Worm (Caenorhabditis elegans): Measurements from ENCODE around the gene srx-38.

DNA sequence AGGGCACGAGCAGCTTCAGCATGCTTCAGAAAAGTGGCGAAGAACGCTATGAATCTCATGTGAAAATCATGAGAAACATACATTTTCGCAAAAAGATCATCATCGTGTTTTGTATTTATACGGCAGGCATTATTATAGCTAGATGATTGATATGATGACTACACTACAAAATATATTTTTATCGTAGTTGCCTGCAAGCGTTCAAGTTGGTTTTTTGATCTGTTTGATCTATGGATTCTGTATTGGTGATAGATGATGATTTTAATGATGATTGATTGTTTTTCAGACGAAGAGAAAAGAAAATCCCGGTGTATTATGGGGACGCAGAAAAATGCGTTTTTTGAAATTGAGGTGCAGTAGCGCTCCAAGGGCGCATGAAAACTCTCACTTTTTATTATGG is 44.7 kb downstream of the srx-38 start, which contains the start of gene ugt-63:
- TF ChIP-seq ama-1 (optimal IDR thresholded peaks at IDR 0.05) (no peak), pax-1 (tag; optimal IDR thresholded peaks at IDR 0.05) (no peak), pros-1 (tag; optimal IDR thresholded peaks at IDR 0.05) (no peak), ceh-22 (tag; optimal IDR thresholded peaks at IDR 0.05) (no peak), ceh-48 (tag; optimal IDR thresholded peaks at IDR 0.05) (no peak), ceh-9 (tag; optimal IDR thresholded peaks at IDR 0.05) (no peak), dmd-4 (tag; optimal IDR thresholded peaks at IDR 0.05; ENCODE audit: borderline replicate concordance) (no peak), K09A11.1 (tag; optimal IDR thresholded peaks at IDR 0.05; ENCODE audit: insufficient read depth) (no peak), pha-4 (tag; optimal IDR thresholded peaks at IDR 0.05) (no peak), rnt-1 (tag; optimal IDR thresholded peaks at IDR 0.05) (no peak)
